Worm (Caenorhabditis elegans) whole organism, L4 larva: ENCODE data around the gene str-121.

Source experiments
- T20F7.1 ChIP-seq: fragments of 200-800 bp; sonication (Bioruptor generic); optimal IDR thresholded peaks from 2 replicates; lab custom pipeline; 2018; ENCODE audit warnings: mild to moderate bottlenecking, missing genetic modification characterization, missing compliant biosample characterization
- Y5F2A.4 ChIP-seq: fragments of 200-800 bp; sonication (Bioruptor generic); optimal IDR thresholded peaks from 2 replicates; lab custom pipeline; 2018; ENCODE audit warnings: mild to moderate bottlenecking, missing genetic modification characterization, missing compliant biosample characterization
- ZK546.5 ChIP-seq, 2 experiments: sonication (generic microtip); optimal IDR thresholded peaks; 2 replicates each; lab custom pipeline; 2017; ENCODE audit warnings: missing biosample characterization in 2 of 2, missing genetic modification characterization in 2 of 2
- aha-1 ChIP-seq: fragments of 150-350 bp; peaks from one replicate; lab custom pipeline; 2014; ENCODE audit warnings: missing biosample characterization, missing genetic modification characterization
- ceh-20 ChIP-seq: fragments of 200-800 bp; sonication (Bioruptor generic); IDR thresholded peaks from 2 replicates; pipeline ENCODE4 v1.3.6; 2022; ENCODE audit warnings: missing genetic modification reagents, missing genetic modification characterization, missing compliant biosample characterization
- ceh-44 ChIP-seq: fragments of 200-800 bp; sonication (Bioruptor generic); IDR thresholded peaks from 2 replicates; pipeline ENCODE4 v1.3.6; 2022; ENCODE audit warnings: missing genetic modification reagents, missing genetic modification characterization, missing compliant biosample characterization
- ceh-62 ChIP-seq: sonication (generic microtip); optimal IDR thresholded peaks from 2 replicates; lab custom pipeline; 2017; ENCODE audit warnings: missing biosample characterization, missing genetic modification characterization
- daf-16 ChIP-seq, 3 experiments: sonication (generic microtip); optimal IDR thresholded peaks; 2 replicates each; lab custom pipeline; 2016 to 2017; ENCODE audit warnings: missing genetic modification characterization in 3 of 3, missing genetic modification reagents in 3 of 3, mild to moderate bottlenecking in 2 of 3, missing compliant biosample characterization in 2 of 3, missing biosample characterization in 1 of 3, moderate library complexity in 1 of 3
- daf-8 ChIP-seq: fragments of 200-800 bp; sonication (Bioruptor generic); IDR thresholded peaks from 2 replicates; pipeline ENCODE4 v1.3.6; 2022; ENCODE audit warnings: missing genetic modification characterization, missing compliant biosample characterization
- duxl-1 ChIP-seq: sonication (generic microtip); optimal IDR thresholded peaks from 2 replicates; lab custom pipeline; 2016; ENCODE audit warnings: mild to moderate bottlenecking, missing genetic modification characterization, moderate library complexity, missing compliant biosample characterization; ENCODE audit not compliant: poor library complexity
- dve-1 ChIP-seq: sonication (generic microtip); optimal IDR thresholded peaks from 2 replicates; lab custom pipeline; 2017; ENCODE audit warnings: antibody characterized with exemption, mild to moderate bottlenecking, missing genetic modification characterization, missing compliant biosample characterization; ENCODE audit not compliant: insufficient read depth
- egl-43 ChIP-seq: fragments of 200-800 bp; sonication (Bioruptor generic); IDR thresholded peaks from 2 replicates; pipeline ENCODE4 v1.3.6; 2022; ENCODE audit warnings: missing genetic modification reagents, missing genetic modification characterization, missing compliant biosample characterization
- fkh-10 ChIP-seq: fragments of 150-350 bp; optimal IDR thresholded peaks from 2 replicates; lab custom pipeline; 2014; ENCODE audit warnings: missing biosample characterization, missing genetic modification reagents, missing genetic modification characterization
- gei-8 ChIP-seq: fragments of 200-800 bp; sonication (Bioruptor generic); optimal IDR thresholded peaks from 2 replicates; lab custom pipeline; 2018; ENCODE audit warnings: mild to moderate bottlenecking, missing genetic modification characterization, missing compliant biosample characterization
- hlh-11 ChIP-seq: fragments of 200-800 bp; sonication (Bioruptor generic); optimal IDR thresholded peaks from 2 replicates; lab custom pipeline; 2018; ENCODE audit warnings: mild to moderate bottlenecking, missing genetic modification characterization, missing compliant biosample characterization
- lin-1 ChIP-seq: fragments of 200-800 bp; sonication (Bioruptor generic); IDR thresholded peaks from 2 replicates; pipeline ENCODE4 v1.3.6; 2022; ENCODE audit warnings: missing genetic modification reagents, missing genetic modification characterization, missing compliant biosample characterization
- mdt-29 ChIP-seq: fragments of 200-800 bp; sonication (Bioruptor generic); IDR thresholded peaks from 2 replicates; pipeline ENCODE4 v1.3.6; 2022; ENCODE audit warnings: missing genetic modification reagents, missing genetic modification characterization, missing compliant biosample characterization
- mxl-2 ChIP-seq: fragments of 200-800 bp; sonication (Bioruptor generic); conservative IDR thresholded peaks from 2 replicates; pipeline ENCODE4 v1.3.6; 2022; ENCODE audit warnings: missing genetic modification reagents, missing genetic modification characterization, missing compliant biosample characterization
- mxl-3 ChIP-seq: fragments of 200-800 bp; sonication (Bioruptor generic); optimal IDR thresholded peaks from 2 replicates; lab custom pipeline; 2018; ENCODE audit warnings: mild to moderate bottlenecking, missing genetic modification characterization, missing compliant biosample characterization
- nhr-10 ChIP-seq: fragments of 150-350 bp; optimal IDR thresholded peaks from 2 replicates; lab custom pipeline; 2014; ENCODE audit warnings: missing biosample characterization, missing genetic modification characterization
- nhr-28 ChIP-seq: fragments of 150-350 bp; optimal IDR thresholded peaks from 2 replicates; lab custom pipeline; 2014; ENCODE audit warnings: missing biosample characterization, missing genetic modification characterization
- nhr-77 ChIP-seq: fragments of 150-350 bp; optimal IDR thresholded peaks from 2 replicates; lab custom pipeline; 2014; ENCODE audit warnings: missing biosample characterization, missing genetic modification characterization
- pha-4 ChIP-seq, 2 experiments: fragments of 150-350 bp in 1 of 2; fragments of 200-800 bp in 1 of 2; sonication (Bioruptor generic) in 1 of 2; IDR thresholded peaks in 1 of 2; optimal IDR thresholded peaks in 1 of 2; 2 replicates each; pipeline versions ENCODE4 v1.3.6 to Lab custom; 2014 to 2022; ENCODE audit warnings: missing genetic modification characterization in 2 of 2, missing genetic modification reagents in 2 of 2, missing biosample characterization in 1 of 2, missing compliant biosample characterization in 1 of 2
- php-3 ChIP-seq: fragments of 200-800 bp; sonication (Bioruptor generic); IDR thresholded peaks from 2 replicates; pipeline ENCODE4 v1.3.6; 2022; ENCODE audit warnings: missing genetic modification reagents, missing genetic modification characterization, missing compliant biosample characterization
- saeg-2 ChIP-seq: fragments of 200-800 bp; sonication (Bioruptor generic); IDR thresholded peaks from 2 replicates; pipeline ENCODE4 v1.3.6; 2022; ENCODE audit warnings: missing genetic modification reagents, missing genetic modification characterization, missing compliant biosample characterization
- sdz-12 ChIP-seq: fragments of 200-800 bp; sonication (Bioruptor generic); optimal IDR thresholded peaks from 2 replicates; lab custom pipeline; 2018; ENCODE audit warnings: mild to moderate bottlenecking, missing genetic modification characterization, missing compliant biosample characterization
- snpc-4 ChIP-seq: fragments of 150-350 bp; optimal IDR thresholded peaks from 2 replicates; lab custom pipeline; 2014; ENCODE audit warnings: missing biosample characterization, missing genetic modification characterization
- unc-130 ChIP-seq: sonication (generic microtip); optimal IDR thresholded peaks from 2 replicates; lab custom pipeline; 2016; ENCODE audit warnings: missing genetic modification reagents, missing genetic modification characterization, missing compliant biosample characterization
- vab-7 ChIP-seq: fragments of 200-800 bp; sonication (Bioruptor generic); IDR thresholded peaks from 2 replicates; pipeline ENCODE4 v1.3.6; 2022; ENCODE audit warnings: missing genetic modification reagents, missing genetic modification characterization, missing compliant biosample characterization
- zfp-3 ChIP-seq: fragments of 200-800 bp; sonication (Bioruptor generic); conservative IDR thresholded peaks from 2 replicates; pipeline ENCODE4 v1.3.6; 2022; ENCODE audit warnings: missing genetic modification reagents, missing genetic modification characterization, missing compliant biosample characterization
- zip-11 ChIP-seq: fragments of 200-800 bp; sonication (Bioruptor generic); IDR thresholded peaks from 2 replicates; pipeline ENCODE4 v1.3.6; 2022; ENCODE audit warnings: missing genetic modification characterization, missing compliant biosample characterization

str-121 gene

ce11 chrV:272837-273236, 18.3 kb upstream of the str-121 start, which contains the start of gene nlp-70:
nlp-70 (minus strand) TSS chrV:272937.
- no peak for TF ChIP-seq nhr-28
- no peak for TF ChIP-seq ceh-20 (GFP tag; lab: Robert Waterston, UW)
- TF ChIP-seq duxl-1 (tag; lab: Kevin White, UChicago), result no peak
- TF ChIP-seq unc-130, result no peak
- TF ChIP-seq zfp-3 (GFP tag; lab: Robert Waterston, UW), result no peak
- TF ChIP-seq ceh-62, result no peak
- TF ChIP-seq vab-7 (GFP tag; lab: Robert Waterston, UW), result no peak
- no peak for TF ChIP-seq lin-1 (GFP tag; lab: Robert Waterston, UW)
- no peak for TF ChIP-seq zip-11 (GFP tag; lab: Robert Waterston, UW)
- no peak for TF ChIP-seq sdz-12 (GFP tag; lab: Kevin White, UChicago)
- TF ChIP-seq daf-16 (GFP tag; optimal IDR thresholded peaks at IDR 0.05; lab: Kevin White, UChicago), result no peak
- TF ChIP-seq daf-16 (tag; optimal IDR thresholded peaks at IDR 0.05; lab: Kevin White, UChicago), result no peak
- TF ChIP-seq nhr-10 (tag; lab: Kevin White, UChicago), result no peak
- TF ChIP-seq hlh-11 (tag; lab: Kevin White, UChicago), result no peak
- TF ChIP-seq, all 104 proteins: peak for 0

ce11 chrV:268007-268406, 13.5 kb upstream of the str-121 start, which contains the start of gene lgc-26:
lgc-26 (plus strand) TSS chrV:268307.
- TF ChIP-seq mxl-2 (no peak), egl-43 (no peak), php-3 (no peak), snpc-4 (tag; lab: Kevin White, UChicago) (no peak), daf-8 (GFP tag; lab: Robert Waterston, UW) (no peak), saeg-2 (GFP tag; lab: Robert Waterston, UW) (no peak), daf-16 (GFP tag; optimal IDR thresholded peaks at IDR 0.05; lab: Kevin White, UChicago) (no peak), daf-16 (tag; optimal IDR thresholded peaks at IDR 0.05; lab: Kevin White, UChicago) (no peak), mdt-29 (GFP tag; lab: Robert Waterston, UW) (no peak), mxl-3 (no peak), T20F7.1 (GFP tag; lab: Kevin White, UChicago) (no peak), ceh-44 (GFP tag; lab: Robert Waterston, UW) (no peak)

ce11 chrV:265062-265963, 10.8 kb upstream of the str-121 start:
- TF ChIP-seq aha-1 (tag; lab: Kevin White, UChicago) (peak; percentile 24), ZK546.5 (tag; optimal IDR thresholded peaks at IDR 0.05; lab: Kevin White, UChicago) (peak in 1 of 2 experiments; percentile 48)

ce11 chrV:260334-260733, 5.8 kb upstream of the str-121 start:
- TF ChIP-seq nhr-28 (peak; percentile 41), Y5F2A.4 (GFP tag; lab: Kevin White, UChicago) (no peak), daf-16 (GFP tag; optimal IDR thresholded peaks at IDR 0.05; lab: Kevin White, UChicago) (no peak), daf-16 (tag; optimal IDR thresholded peaks at IDR 0.05; lab: Kevin White, UChicago) (peak; percentile 73), pha-4 (GFP tag; IDR thresholded peaks at IDR 0.05; lab: Robert Waterston, UW) (0 out of 2 replicates have a peak, but pooled peaks have one; percentile 10), pha-4 (tag; optimal IDR thresholded peaks at IDR 0.05; lab: Kevin White, UChicago) (no peak), zfp-3 (GFP tag; lab: Robert Waterston, UW) (no peak), nhr-77 (tag; lab: Kevin White, UChicago) (peak; percentile 12), aha-1 (tag; lab: Kevin White, UChicago) (no peak), hlh-11 (tag; lab: Kevin White, UChicago) (no peak), dve-1 (tag; lab: Kevin White, UChicago) (peak; percentile 37)

ce11 chrV:258730-259129, 4.2 kb upstream of the str-121 start, which contains the start of gene nhr-204:
nhr-204 (minus strand) TSS chrV:258830.
- TF ChIP-seq gei-8 (no peak), fkh-10 (GFP tag; lab: Kevin White, UChicago) (no peak)
- TF ChIP-seq, all 104 proteins: peak for 0
